Worm (Caenorhabditis elegans) whole organism, L2 larva: ENCODE results near the gene Y50E8A.2.

Source experiments
- crh-2 ChIP-seq: sonication (generic microtip); optimal IDR thresholded peaks from 2 replicates; lab custom pipeline; 2017; ENCODE audit warnings: missing biosample characterization, missing genetic modification characterization
- elt-1 ChIP-seq: fragments of 150-350 bp; optimal IDR thresholded peaks from 2 replicates; lab custom pipeline; 2014; ENCODE audit warnings: missing biosample characterization, missing genetic modification characterization
- fos-1 ChIP-seq: fragments of 150-350 bp; optimal IDR thresholded peaks from 2 replicates; lab custom pipeline; 2014; ENCODE audit warnings: missing biosample characterization, missing genetic modification characterization
- gmeb-1 ChIP-seq: fragments of 150-350 bp; optimal IDR thresholded peaks from 2 replicates; lab custom pipeline; 2014; ENCODE audit warnings: missing biosample characterization, missing genetic modification characterization
- lin-13 ChIP-seq: fragments of 150-350 bp; optimal IDR thresholded peaks from 2 replicates; lab custom pipeline; 2014; ENCODE audit warnings: missing biosample characterization, missing genetic modification reagents, missing genetic modification characterization
- mab-5 ChIP-seq: fragments of 150-350 bp; optimal IDR thresholded peaks from 2 replicates; lab custom pipeline; 2014; ENCODE audit warnings: missing biosample characterization, missing genetic modification characterization
- nhr-237 ChIP-seq: fragments of 150-350 bp; optimal IDR thresholded peaks from 2 replicates; lab custom pipeline; 2014; ENCODE audit warnings: missing biosample characterization, missing genetic modification characterization
- nhr-77 ChIP-seq: fragments of 150-350 bp; optimal IDR thresholded peaks from 2 replicates; lab custom pipeline; 2014; ENCODE audit warnings: missing biosample characterization, missing genetic modification characterization
- unc-55 ChIP-seq: fragments of 150-350 bp; sonication (generic microtip); optimal IDR thresholded peaks from 3 replicates; lab custom pipeline; 2014; ENCODE audit warnings: missing biosample characterization, missing genetic modification reagents, missing genetic modification characterization
- ztf-11 ChIP-seq: sonication (generic microtip); optimal IDR thresholded peaks from 2 replicates; lab custom pipeline; 2017; ENCODE audit warnings: missing biosample characterization, missing genetic modification characterization

- TF ChIP-seq fos-1 (tag; lab: Kevin White, UChicago) (no peak), lin-13 (GFP tag; lab: Kevin White, UChicago) (peak; percentile 63), ztf-11 (tag; lab: Kevin White, UChicago) (no peak), elt-1 (no peak), crh-2 (tag; lab: Kevin White, UChicago) (peak; percentile 76), unc-55 (GFP tag; lab: Kevin White, UChicago) (peak; percentile 6), nhr-77 (tag; lab: Kevin White, UChicago) (no peak), gmeb-1 (tag; lab: Kevin White, UChicago) (peak; percentile 53), mab-5 (no peak), nhr-237 (tag; lab: Kevin White, UChicago) (no peak)
Observed at ce11 chrV:14688097-14688912, 40.3 kb downstream of the Y50E8A.2 start, which contains the start of gene C47E8.11.
